Worm (Caenorhabditis elegans) whole organism, late embryonic: ENCODE measurements around the gene lpl-1.

ENCODE experiments used
- C38D4.7 ChIP-seq: fragments of 200-800 bp; sonication (Bioruptor generic); optimal IDR thresholded peaks from 2 replicates; lab custom pipeline; 2018; ENCODE audit warnings: mild to moderate bottlenecking, missing genetic modification characterization, moderate library complexity, missing compliant biosample characterization
- F13H6.1 ChIP-seq: sonication (generic microtip); optimal IDR thresholded peaks from 2 replicates; lab custom pipeline; 2016; ENCODE audit warnings: missing genetic modification characterization, missing compliant biosample characterization
- Y22D7AL.16 ChIP-seq: sonication (generic microtip); optimal IDR thresholded peaks from 2 replicates; lab custom pipeline; 2016; ENCODE audit warnings: missing genetic modification characterization, missing compliant biosample characterization
- ahr-1 ChIP-seq: sonication (generic microtip); optimal IDR thresholded peaks from 2 replicates; lab custom pipeline; 2016; ENCODE audit warnings: missing genetic modification characterization, missing compliant biosample characterization
- ceh-14 ChIP-seq: sonication (generic microtip); optimal IDR thresholded peaks from 2 replicates; lab custom pipeline; 2016; ENCODE audit warnings: missing genotype, missing genetic modification characterization, missing compliant biosample characterization
- ceh-18 ChIP-seq: sonication (generic microtip); optimal IDR thresholded peaks from 2 replicates; lab custom pipeline; 2016; ENCODE audit warnings: missing genetic modification characterization, missing compliant biosample characterization
- ceh-34 ChIP-seq: sonication (generic microtip); optimal IDR thresholded peaks from 2 replicates; lab custom pipeline; 2016; ENCODE audit warnings: mild to moderate bottlenecking, missing genetic modification characterization, missing compliant biosample characterization
- elt-4 ChIP-seq: sonication (generic microtip); optimal IDR thresholded peaks from 2 replicates; lab custom pipeline; 2016; ENCODE audit warnings: missing genetic modification characterization, missing compliant biosample characterization
- fax-1 ChIP-seq: sonication (generic microtip); optimal IDR thresholded peaks from 2 replicates; lab custom pipeline; 2016; ENCODE audit warnings: missing genotype, missing genetic modification characterization, missing compliant biosample characterization
- hlh-30 ChIP-seq: sonication (generic microtip); optimal IDR thresholded peaks from 2 replicates; lab custom pipeline; 2017; ENCODE audit warnings: antibody characterized with exemption, missing genetic modification characterization, missing compliant biosample characterization; ENCODE audit not compliant: insufficient read depth
- lim-6 ChIP-seq: sonication (generic microtip); optimal IDR thresholded peaks from 2 replicates; lab custom pipeline; 2016; ENCODE audit warnings: missing genetic modification characterization, missing compliant biosample characterization
- madf-2 ChIP-seq: sonication (generic microtip); optimal IDR thresholded peaks from 2 replicates; lab custom pipeline; 2017; ENCODE audit warnings: missing genetic modification characterization, missing compliant biosample characterization
- mec-3 ChIP-seq: sonication (generic microtip); optimal IDR thresholded peaks from 2 replicates; lab custom pipeline; 2016; ENCODE audit warnings: borderline replicate concordance, missing genetic modification characterization, missing compliant biosample characterization
- npax-4 ChIP-seq: sonication (generic microtip); optimal IDR thresholded peaks from 2 replicates; lab custom pipeline; 2016; ENCODE audit warnings: missing genetic modification characterization, missing compliant biosample characterization
- pag-3 ChIP-seq: sonication (generic microtip); optimal IDR thresholded peaks from 2 replicates; lab custom pipeline; 2016; ENCODE audit warnings: missing compliant biosample characterization, missing genetic modification characterization, borderline replicate concordance
- pat-9 ChIP-seq: fragments of 200-800 bp; sonication (Bioruptor generic); optimal IDR thresholded peaks from 2 replicates; lab custom pipeline; 2018; ENCODE audit warnings: mild to moderate bottlenecking, missing genetic modification characterization, moderate library complexity, missing compliant biosample characterization
- pax-1 ChIP-seq: fragments of 150-350 bp; optimal IDR thresholded peaks from 2 replicates; lab custom pipeline; 2014; ENCODE audit warnings: missing biosample characterization, missing genetic modification characterization
- pha-2 ChIP-seq: sonication (generic microtip); optimal IDR thresholded peaks from 2 replicates; lab custom pipeline; 2017; ENCODE audit warnings: mild to moderate bottlenecking, missing genetic modification characterization, missing compliant biosample characterization
- sdc-2 ChIP-seq: sonication (generic microtip); optimal IDR thresholded peaks from 2 replicates; lab custom pipeline; 2016; ENCODE audit warnings: missing genotype, missing genetic modification characterization, missing compliant biosample characterization
- sox-2 ChIP-seq: fragments of 200-800 bp; sonication (Bioruptor generic); IDR thresholded peaks from 2 replicates; pipeline ENCODE4 v1.3.6; 2022; ENCODE audit warnings: missing genetic modification reagents, missing genetic modification characterization, missing compliant biosample characterization
- sox-4 ChIP-seq: sonication (generic microtip); optimal IDR thresholded peaks from 2 replicates; lab custom pipeline; 2017; ENCODE audit warnings: mild to moderate bottlenecking, missing genetic modification characterization, inconsistent platforms, missing compliant biosample characterization
- tbx-7 ChIP-seq: sonication (generic microtip); optimal IDR thresholded peaks from 2 replicates; lab custom pipeline; 2016; ENCODE audit warnings: missing genotype, missing genetic modification characterization, missing compliant biosample characterization
- ttx-3 ChIP-seq: sonication (generic microtip); optimal IDR thresholded peaks from 2 replicates; lab custom pipeline; 2016; ENCODE audit warnings: missing genetic modification reagents, missing genetic modification characterization, missing compliant biosample characterization
- unc-3 ChIP-seq, 2 experiments: fragments of 200-800 bp in 1 of 2; sonication (Bioruptor generic) in 1 of 2; sonication (generic microtip) in 1 of 2; conservative IDR thresholded peaks in 1 of 2; optimal IDR thresholded peaks in 1 of 2; 2 replicates each; pipeline versions ENCODE4 v1.3.6 to Lab custom; 2016 to 2022; ENCODE audit warnings: missing compliant biosample characterization in 2 of 2, missing genetic modification characterization in 2 of 2, missing genetic modification reagents in 1 of 2
- unc-55 ChIP-seq: sonication (generic microtip); optimal IDR thresholded peaks from 2 replicates; lab custom pipeline; 2017; ENCODE audit warnings: missing biosample characterization, missing genetic modification reagents, missing genetic modification characterization
- unc-86 ChIP-seq: sonication (generic microtip); optimal IDR thresholded peaks from 2 replicates; lab custom pipeline; 2016; ENCODE audit warnings: missing genetic modification characterization, missing compliant biosample characterization
- zip-5 ChIP-seq: sonication (generic microtip); optimal IDR thresholded peaks from 2 replicates; lab custom pipeline; 2016; ENCODE audit warnings: missing genetic modification characterization, missing compliant biosample characterization
- ztf-16 ChIP-seq: sonication (generic microtip); optimal IDR thresholded peaks from 2 replicates; lab custom pipeline; 2017; ENCODE audit warnings: missing genetic modification characterization, missing compliant biosample characterization

lpl-1 gene

ce11 chrIV:9104071-9105016 is 10.5 kb upstream of the lpl-1 start, which contains the start of the genes C01F6.14 and fem-3:
Gene C01F6.14, minus strand, starts transcription at chrIV:9104121.
Gene fem-3, plus strand, starts transcription at chrIV:9104966.
- TF ChIP-seq unc-3 (GFP tag; conservative IDR thresholded peaks at IDR 0.05; lab: Robert Waterston, UW) (no peak), unc-3 (tag; optimal IDR thresholded peaks at IDR 0.05; lab: Kevin White, UChicago) (no peak), pat-9 (tag; lab: Kevin White, UChicago) (no peak), tbx-7 (tag; lab: Kevin White, UChicago) (no peak), zip-5 (tag; lab: Kevin White, UChicago) (no peak), unc-86 (no peak), pha-2 (tag; lab: Kevin White, UChicago) (no peak), ztf-16 (tag; lab: Kevin White, UChicago) (no peak)

ce11 chrIV:9100835-9101234 is 7.0 kb upstream of the lpl-1 start:
- TF ChIP-seq elt-4 (tag; lab: Kevin White, UChicago) = no peak
- TF ChIP-seq mec-3 (tag; lab: Kevin White, UChicago) = no peak
- TF ChIP-seq, all 69 proteins: peak for 0

- TF ChIP-seq madf-2 (tag; lab: Kevin White, UChicago) (no peak), hlh-30 (tag; lab: Kevin White, UChicago) (no peak), sox-4 (no peak), pag-3 (tag; lab: Kevin White, UChicago) (no peak), fax-1 (no peak), ceh-14 (no peak)
- TF ChIP-seq, all 69 proteins: peak for 0
Observed at ce11 chrIV:9098942-9099341, 5.1 kb upstream of the lpl-1 start, which contains the start of gene gldi-10. Gene gldi-10, plus strand, starts transcription at chrIV:9099242.

ce11 chrIV:9096160-9096879 is 2.5 kb upstream of the lpl-1 start, which contains the start of the genes znf-706 and cpna-3:
Gene znf-706, minus strand, starts transcription at chrIV:9096231.
Gene cpna-3, plus strand, starts transcription at chrIV:9096842.
- TF ChIP-seq lim-6 (tag; lab: Kevin White, UChicago) = no peak
- TF ChIP-seq ceh-34 = peak; percentile 18
- TF ChIP-seq F13H6.1 (tag; lab: Kevin White, UChicago) = no peak
- peak; percentile 38 for TF ChIP-seq hlh-30 (tag; lab: Kevin White, UChicago)
- TF ChIP-seq, all 69 proteins: peak for 2

- no peak for TF ChIP-seq unc-3 (GFP tag; conservative IDR thresholded peaks at IDR 0.05; lab: Robert Waterston, UW)
- no peak for TF ChIP-seq unc-3 (tag; optimal IDR thresholded peaks at IDR 0.05; lab: Kevin White, UChicago)
Observed at ce11 chrIV:9095553-9095952, 1.7 kb upstream of the lpl-1 start, which contains the start of gene icln-1. Gene icln-1, minus strand, starts transcription at chrIV:9095653.

- TF ChIP-seq pax-1 (tag; lab: Kevin White, UChicago) (no peak), ttx-3 (tag; lab: Kevin White, UChicago) (no peak), sox-2 (GFP tag; lab: Robert Waterston, UW) (no peak), npax-4 (tag; lab: Kevin White, UChicago) (no peak), C38D4.7 (GFP tag; lab: Kevin White, UChicago) (no peak), Y22D7AL.16 (tag; lab: Kevin White, UChicago) (no peak), ceh-18 (tag; lab: Kevin White, UChicago) (no peak), unc-55 (GFP tag; lab: Kevin White, UChicago) (no peak), ahr-1 (tag; lab: Kevin White, UChicago) (no peak), sdc-2 (no peak)
Observed at ce11 chrIV:9094356-9094755, 524 bp upstream of the lpl-1 start, which contains the start of gene mrpl-42. Gene mrpl-42, minus strand, starts transcription at chrIV:9094456.
